Fruit fly (Drosophila melanogaster) whole organism, embryonic: ENCODE measurements around the gene CG1910.

ENCODE experiments used
- Bdp1 ChIP-seq: fragments of 200-800 bp; sonication (Bioruptor generic); optimal IDR thresholded peaks from 3 replicates; lab custom pipeline; 2016; ENCODE audit warnings: missing biosample characterization, missing genetic modification characterization
- CG10366 ChIP-seq: fragments of 200-800 bp; sonication (Bioruptor generic); IDR thresholded peaks from 2 replicates; pipeline ENCODE4 v1.3.6; 2022; ENCODE audit warnings: missing biosample characterization, missing genetic modification characterization
- CG10654 ChIP-seq: fragments of 200-800 bp; sonication (Bioruptor generic); optimal IDR thresholded peaks from 2 replicates; lab custom pipeline; 2016; ENCODE audit warnings: missing biosample characterization, missing genetic modification characterization
- CG10979 ChIP-seq: fragments of 200-800 bp; sonication (Bioruptor generic); optimal IDR thresholded peaks from 2 replicates; lab custom pipeline; 2018; ENCODE audit warnings: missing biosample characterization, mild to moderate bottlenecking, missing genetic modification characterization, moderate library complexity
- CG11093 ChIP-seq: fragments of 200-800 bp; sonication (Bioruptor generic); IDR thresholded peaks from 3 replicates; pipeline ENCODE4 v1.3.6; 2022; ENCODE audit warnings: missing biosample characterization, missing genetic modification characterization
- CG12071 ChIP-seq: fragments of 200-800 bp; sonication (Bioruptor generic); optimal IDR thresholded peaks from 3 replicates; lab custom pipeline; 2018; ENCODE audit warnings: missing biosample characterization, mild to moderate bottlenecking, missing genetic modification characterization
- CG13624 ChIP-seq: fragments of 200-800 bp; sonication (Bioruptor generic); optimal IDR thresholded peaks from 2 replicates; lab custom pipeline; 2016; ENCODE audit warnings: missing biosample characterization, missing genetic modification characterization
- CG14710 ChIP-seq: fragments of 200-800 bp; sonication (Bioruptor generic); optimal IDR thresholded peaks from 3 replicates; lab custom pipeline; 2019; ENCODE audit warnings: missing biosample characterization, mild to moderate bottlenecking, missing genetic modification characterization, moderate library complexity
- CG1792 ChIP-seq: fragments of 200-800 bp; sonication (Bioruptor generic); optimal IDR thresholded peaks from 2 replicates; lab custom pipeline; 2016; ENCODE audit warnings: missing biosample characterization, missing genetic modification characterization
- CG2712 ChIP-seq: fragments of 200-800 bp; optimal IDR thresholded peaks from 3 replicates; lab custom pipeline; 2019; ENCODE audit warnings: missing biosample characterization, mild to moderate bottlenecking, missing genetic modification characterization, moderate library complexity
- CG30020 ChIP-seq: fragments of 200-800 bp; optimal IDR thresholded peaks from 2 replicates; lab custom pipeline; 2019; ENCODE audit warnings: missing biosample characterization, mild to moderate bottlenecking, missing genetic modification characterization, moderate library complexity
- CG33557 ChIP-seq: fragments of 200-800 bp; sonication (Bioruptor generic); optimal IDR thresholded peaks from 2 replicates; lab custom pipeline; 2019; ENCODE audit warnings: missing biosample characterization, mild to moderate bottlenecking, missing genetic modification characterization, moderate library complexity
- CG42726 ChIP-seq: fragments of 200-800 bp; sonication (Bioruptor generic); IDR thresholded peaks from 2 replicates; pipeline ENCODE4 v1.3.6; 2022; ENCODE audit warnings: missing biosample characterization, missing genetic modification characterization; ENCODE audit not compliant: partially characterized antibody
- CG6683 ChIP-seq: fragments of 200-800 bp; sonication (Bioruptor generic); optimal IDR thresholded peaks from 2 replicates; lab custom pipeline; 2017; ENCODE audit warnings: missing biosample characterization, mild to moderate bottlenecking, missing genetic modification characterization, missing genetic modification reagents
- CG6813 ChIP-seq: fragments of 200-800 bp; sonication (Bioruptor generic); optimal IDR thresholded peaks from 2 replicates; lab custom pipeline; 2017; ENCODE audit warnings: missing biosample characterization, missing genetic modification characterization, mild to moderate bottlenecking, moderate library complexity, missing genetic modification reagents
- CG7271 ChIP-seq: fragments of 200-800 bp; sonication (Bioruptor generic); optimal IDR thresholded peaks from 2 replicates; lab custom pipeline; 2018; ENCODE audit warnings: missing biosample characterization, mild to moderate bottlenecking, missing genetic modification characterization, moderate library complexity
- CG7556 ChIP-seq: fragments of 200-800 bp; sonication (Bioruptor generic); optimal IDR thresholded peaks from 2 replicates; lab custom pipeline; 2017; ENCODE audit warnings: missing biosample characterization, mild to moderate bottlenecking, missing genetic modification characterization
- CG7963 ChIP-seq: fragments of 200-800 bp; sonication (Bioruptor generic); IDR thresholded peaks from 3 replicates; pipeline ENCODE4 v1.3.6; 2022; ENCODE audit warnings: missing biosample characterization, missing genetic modification characterization; ENCODE audit not compliant: partially characterized antibody
- CG8290 ChIP-seq, 3 experiments: fragments of 200-800 bp; sonication (Bioruptor generic); optimal IDR thresholded peaks; 2 replicates each; lab custom pipeline; 2016 to 2019; ENCODE audit warnings: missing biosample characterization in 3 of 3, missing genetic modification characterization in 3 of 3, mild to moderate bottlenecking in 2 of 3, moderate library complexity in 1 of 3
- CG9215 ChIP-seq: fragments of 200-800 bp; sonication (Bioruptor generic); IDR thresholded peaks from 2 replicates; pipeline ENCODE4 v1.3.6; 2022; ENCODE audit warnings: missing biosample characterization, missing genetic modification characterization
- CG9932 ChIP-seq: fragments of 200-800 bp; sonication (Bioruptor generic); IDR thresholded peaks from 2 replicates; pipeline ENCODE4 v1.3.6; 2022; ENCODE audit warnings: missing biosample characterization, missing genetic modification characterization
- E2f1 ChIP-seq: fragments of 200-800 bp; sonication (Bioruptor generic); IDR thresholded peaks from 2 replicates; pipeline ENCODE4 v1.3.6; 2022; ENCODE audit warnings: missing biosample characterization, missing genetic modification characterization
- Gug ChIP-seq: fragments of 200-800 bp; sonication (Bioruptor generic); IDR thresholded peaks from 4 replicates; pipeline ENCODE4 v1.3.6; 2022; ENCODE audit warnings: missing biosample characterization, missing genetic modification characterization
- HHEX ChIP-seq: fragments of 200-800 bp; sonication (Bioruptor generic); optimal IDR thresholded peaks from 3 replicates; lab custom pipeline; 2017; ENCODE audit warnings: missing biosample characterization, mild to moderate bottlenecking, missing genetic modification characterization, missing genetic modification reagents
- HLH4C ChIP-seq: fragments of 200-800 bp; sonication (Bioruptor generic); IDR thresholded peaks from 3 replicates; pipeline ENCODE4 v1.3.6; 2022; ENCODE audit warnings: missing biosample characterization, missing genetic modification characterization; ENCODE audit not compliant: partially characterized antibody
- Max ChIP-seq: fragments of 200-800 bp; sonication (Bioruptor generic); optimal IDR thresholded peaks from 2 replicates; lab custom pipeline; 2016; ENCODE audit warnings: missing biosample characterization, mild to moderate bottlenecking, missing genetic modification characterization
- NfI ChIP-seq: fragments of 200-800 bp; sonication (Bioruptor generic); optimal IDR thresholded peaks from 3 replicates; lab custom pipeline; 2018; ENCODE audit warnings: missing biosample characterization, mild to moderate bottlenecking, missing genetic modification characterization, moderate library complexity
- Sin3A ChIP-seq: fragments of >200 bp; optimal IDR thresholded peaks from 2 replicates; lab custom pipeline; 2018
- Sry-β ChIP-seq: fragments of 200-800 bp; sonication (Bioruptor generic); optimal IDR thresholded peaks from 2 replicates; lab custom pipeline; 2018; ENCODE audit warnings: missing biosample characterization, mild to moderate bottlenecking, missing genetic modification characterization, moderate library complexity
- YL-1 ChIP-seq: fragments of 200-800 bp; sonication (Bioruptor generic); optimal IDR thresholded peaks from 3 replicates; lab custom pipeline; 2017; ENCODE audit warnings: missing biosample characterization, mild to moderate bottlenecking, missing genetic modification characterization
- aop ChIP-seq: fragments of 200-800 bp; sonication (Bioruptor generic); IDR thresholded peaks from 2 replicates; pipeline ENCODE4 v1.3.6; 2022; ENCODE audit warnings: missing biosample characterization, missing genetic modification characterization
- ems ChIP-seq: fragments of 200-800 bp; sonication (Bioruptor generic); optimal IDR thresholded peaks from 3 replicates; lab custom pipeline; 2016; ENCODE audit warnings: missing biosample characterization, missing genetic modification characterization
- fru ChIP-seq: fragments of >200 bp; optimal IDR thresholded peaks from 2 replicates; lab custom pipeline; 2017
- gce ChIP-seq: fragments of 200-800 bp; sonication (Bioruptor generic); IDR thresholded peaks from 3 replicates; pipeline ENCODE4 v1.3.6; 2022; ENCODE audit warnings: missing biosample characterization, missing genetic modification characterization
- h ChIP-seq: fragments of >200 bp; optimal IDR thresholded peaks from 2 replicates; lab custom pipeline; 2017
- kah ChIP-seq: fragments of 200-800 bp; sonication (Bioruptor generic); optimal IDR thresholded peaks from 2 replicates; lab custom pipeline; 2018; ENCODE audit warnings: missing biosample characterization, mild to moderate bottlenecking, missing genetic modification characterization
- nerfin-1 ChIP-seq: fragments of 200-800 bp; sonication (Bioruptor generic); optimal IDR thresholded peaks from 3 replicates; lab custom pipeline; 2019; ENCODE audit warnings: missing biosample characterization, mild to moderate bottlenecking, missing genetic modification characterization, moderate library complexity
- nom ChIP-seq: fragments of 200-800 bp; sonication (Bioruptor generic); optimal IDR thresholded peaks from 2 replicates; lab custom pipeline; 2017; ENCODE audit warnings: missing biosample characterization, missing genetic modification characterization, mild to moderate bottlenecking, moderate library complexity, missing genetic modification reagents
- oc ChIP-seq: fragments of 200-800 bp; sonication (Bioruptor generic); optimal IDR thresholded peaks from 2 replicates; lab custom pipeline; 2018; ENCODE audit warnings: missing biosample characterization, mild to moderate bottlenecking, missing genetic modification characterization, moderate library complexity
- pho ChIP-seq: fragments of 200-800 bp; sonication (Bioruptor generic); optimal IDR thresholded peaks from 2 replicates; lab custom pipeline; 2016; ENCODE audit warnings: missing biosample characterization, missing genetic modification characterization
- phol ChIP-seq: fragments of 200-800 bp; sonication (Bioruptor generic); optimal IDR thresholded peaks from 3 replicates; lab custom pipeline; 2018; ENCODE audit warnings: missing biosample characterization, mild to moderate bottlenecking, missing genetic modification characterization, moderate library complexity
- psq ChIP-seq: fragments of 200-800 bp; sonication (Bioruptor generic); optimal IDR thresholded peaks from 2 replicates; lab custom pipeline; 2017; ENCODE audit warnings: missing biosample characterization, missing genetic modification characterization
- sd ChIP-seq: fragments of 200-800 bp; sonication (Bioruptor generic); optimal IDR thresholded peaks from 3 replicates; lab custom pipeline; 2018; ENCODE audit warnings: missing biosample characterization, mild to moderate bottlenecking, missing genetic modification characterization, moderate library complexity
- slou ChIP-seq: fragments of 200-800 bp; sonication (Bioruptor generic); optimal IDR thresholded peaks from 3 replicates; lab custom pipeline; 2016; ENCODE audit warnings: missing biosample characterization, missing genetic modification characterization
- sna ChIP-seq: fragments of 200-800 bp; sonication (Bioruptor generic); IDR thresholded peaks from 2 replicates; pipeline ENCODE4 v1.3.6; 2022; ENCODE audit warnings: missing biosample characterization, missing genetic modification characterization; ENCODE audit not compliant: partially characterized antibody
- tin ChIP-seq: fragments of 200-800 bp; sonication (Bioruptor generic); optimal IDR thresholded peaks from 3 replicates; lab custom pipeline; 2016; ENCODE audit warnings: missing biosample characterization, missing genetic modification characterization
- vvl ChIP-seq: fragments of 200-800 bp; sonication (Bioruptor generic); IDR thresholded peaks from 2 replicates; pipeline ENCODE4 v1.3.6; 2022; ENCODE audit warnings: missing biosample characterization, missing genetic modification characterization
- zen2 ChIP-seq: fragments of 200-800 bp; sonication (Bioruptor generic); IDR thresholded peaks from 3 replicates; pipeline ENCODE4 v1.3.6; 2022; ENCODE audit warnings: missing biosample characterization, missing genetic modification characterization; ENCODE audit not compliant: partially characterized antibody
- zfh1 ChIP-seq: fragments of 200-800 bp; sonication (Bioruptor generic); IDR thresholded peaks from 3 replicates; pipeline ENCODE4 v1.3.6; 2022; ENCODE audit warnings: missing biosample characterization, missing genetic modification characterization

CG1910 gene

DNA sequence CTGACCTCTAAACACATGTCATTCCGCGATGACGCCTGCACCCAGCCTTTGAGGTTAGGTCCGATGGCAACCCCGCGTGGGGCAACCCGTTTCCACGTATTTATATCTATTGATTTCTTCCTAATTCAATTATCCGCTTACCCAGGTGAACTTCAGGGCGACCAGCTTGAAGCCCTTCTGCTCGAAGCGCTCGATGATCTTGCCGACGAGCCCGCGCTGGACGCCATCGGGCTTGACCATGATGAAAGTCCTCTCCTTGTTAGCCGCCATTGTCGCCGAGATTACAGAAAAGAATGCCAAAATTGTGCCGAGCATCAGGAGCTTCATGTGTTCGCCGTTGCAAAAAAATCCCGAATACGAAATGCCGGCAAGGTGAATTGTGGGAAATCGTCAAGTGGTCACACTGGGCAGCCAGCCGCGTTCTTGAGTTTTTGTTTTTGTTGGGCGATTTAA lies 1.8 kb upstream of the CG1910 start, which contains the start of gene awd (continued):
- no peak for TF ChIP-seq CG9932
- TF ChIP-seq zen2 (GFP tag; lab: Robert Waterston, UW): no peak
- no peak for TF ChIP-seq CG11093 (GFP tag; lab: Robert Waterston, UW)
- no peak for TF ChIP-seq ems
- TF ChIP-seq psq (GFP tag; lab: Kevin White, UChicago): no peak
- TF ChIP-seq Sry-β (GFP tag; lab: Kevin White, UChicago): no peak
- TF ChIP-seq HHEX: no peak
- TF ChIP-seq Sin3A (lab: Kevin White, UChicago): peak; percentile 20
- TF ChIP-seq CG2712 (tag; lab: Kevin White, UChicago): peak; percentile 12
- TF ChIP-seq sd: peak; percentile 76
- TF ChIP-seq CG7271 (tag; lab: Kevin White, UChicago): no peak
- TF ChIP-seq Gug (GFP tag; lab: Robert Waterston, UW): no peak
- peak; percentile 16; the same call in 1 of the 2 replicates for TF ChIP-seq vvl
- peak; percentile 59 for TF ChIP-seq YL-1 (GFP tag; lab: Kevin White, UChicago)
- no peak for TF ChIP-seq CG7963 (GFP tag; lab: Robert Waterston, UW)
- no peak for TF ChIP-seq CG7556 (GFP tag; lab: Kevin White, UChicago)
- peak; percentile 48 for TF ChIP-seq Max (GFP tag; lab: Kevin White, UChicago)
- no peak for TF ChIP-seq pho (GFP tag; lab: Kevin White, UChicago)
- no peak for TF ChIP-seq CG10654 (GFP tag; lab: Kevin White, UChicago)
- TF ChIP-seq zfh1 (GFP tag; lab: Robert Waterston, UW): no peak
- no peak for TF ChIP-seq CG9215
- TF ChIP-seq, all 482 proteins: peak for 80

DNA sequence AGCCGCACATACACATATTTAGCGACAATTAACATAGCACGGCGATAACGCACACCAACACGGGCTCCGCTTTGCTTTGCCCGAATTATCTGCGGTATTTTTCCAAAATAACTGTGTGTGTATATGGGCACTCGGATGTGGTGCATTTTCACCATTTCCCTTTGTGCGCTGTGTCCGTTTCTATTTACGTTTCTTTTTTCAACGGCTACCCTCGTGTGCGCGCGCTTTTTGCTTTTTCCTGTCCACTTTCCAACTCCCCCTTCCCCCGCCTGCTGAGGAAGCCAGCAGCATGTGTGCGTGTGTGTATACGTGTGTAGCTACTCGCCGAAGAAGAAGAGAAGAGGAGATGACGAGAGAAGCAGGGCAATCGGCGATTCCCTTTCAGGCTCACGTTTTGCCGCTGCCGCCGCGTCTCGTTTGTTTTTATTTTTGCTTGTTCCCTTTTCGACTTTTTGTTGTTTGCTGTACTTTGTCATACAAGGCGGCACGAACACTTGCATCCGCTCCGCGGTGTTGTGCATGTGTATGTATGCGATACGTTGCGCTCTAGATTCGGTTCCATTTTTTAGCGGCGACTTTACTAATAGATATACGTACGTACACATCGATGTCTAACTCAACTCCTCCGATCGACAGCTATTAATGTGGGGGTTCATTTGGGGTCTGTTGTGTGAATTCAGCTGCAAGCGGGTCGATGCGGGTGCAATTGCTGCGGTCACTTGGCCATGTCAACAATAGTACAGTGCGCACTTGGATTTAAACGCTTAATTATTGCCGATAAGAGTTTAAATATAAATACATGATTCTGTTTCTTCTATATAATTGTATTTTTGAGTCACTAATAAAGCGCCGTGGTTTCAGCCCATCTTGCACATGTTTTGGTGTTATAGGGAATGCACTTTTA lies 902 bp downstream of the CG1910 start:
- TF ChIP-seq CG13624: no peak
- TF ChIP-seq CG30020 (tag; lab: Kevin White, UChicago): no peak
- TF ChIP-seq HLH4C (GFP tag; lab: Robert Waterston, UW): no peak
- TF ChIP-seq sna (GFP tag; lab: Robert Waterston, UW): no peak
- no peak for TF ChIP-seq CG14710
- TF ChIP-seq tin: no peak
- no peak for TF ChIP-seq CG33557
- peak; percentile 7 for TF ChIP-seq oc (tag; lab: Kevin White, UChicago)
- TF ChIP-seq E2f1 (GFP tag; lab: Robert Waterston, UW): no peak
- TF ChIP-seq CG8290 (GFP tag; optimal IDR thresholded peaks at IDR 0.05; lab: Kevin White, UChicago): no peak
- no peak for TF ChIP-seq CG8290 (tag; optimal IDR thresholded peaks at IDR 0.05; lab: Kevin White, UChicago)
- TF ChIP-seq Bdp1 (GFP tag; lab: Kevin White, UChicago): no peak
- no peak for TF ChIP-seq slou (GFP tag; lab: Kevin White, UChicago)
- TF ChIP-seq CG12071 (GFP tag; lab: Kevin White, UChicago): peak; percentile 29
- no peak for TF ChIP-seq CG10979 (tag; lab: Kevin White, UChicago)
- peak; percentile 1 for TF ChIP-seq fru (lab: Kevin White, UChicago)
- no peak for TF ChIP-seq aop (GFP tag; lab: Robert Waterston, UW)
- no peak for TF ChIP-seq CG1792 (GFP tag; lab: Kevin White, UChicago)
- peak; percentile 72 for TF ChIP-seq kah (GFP tag; lab: Kevin White, UChicago)
- no peak for TF ChIP-seq gce (GFP tag; lab: Robert Waterston, UW)
- peak; percentile 74 for TF ChIP-seq nerfin-1
- TF ChIP-seq NfI: no peak
- no peak for TF ChIP-seq CG6683 (GFP tag; lab: Kevin White, UChicago)
- TF ChIP-seq CG6813 (GFP tag; lab: Kevin White, UChicago): peak; percentile 32
- TF ChIP-seq CG42726 (GFP tag; lab: Robert Waterston, UW): no peak
- TF ChIP-seq phol (tag; lab: Kevin White, UChicago): no peak
- no peak for TF ChIP-seq h (lab: Kevin White, UChicago)
- TF ChIP-seq nom (GFP tag; lab: Kevin White, UChicago): peak; percentile 91
- no peak for TF ChIP-seq CG10366
